Worm (Caenorhabditis elegans): Measurements from ENCODE around the gene srsx-29.

- TF ChIP-seq elt-1 (tag; optimal IDR thresholded peaks at IDR 0.05) (no peak), fos-1 (tag; optimal IDR thresholded peaks at IDR 0.05) (no peak), ceh-82 (tag; optimal IDR thresholded peaks at IDR 0.05) (no peak), unc-62 (GFP tag; optimal IDR thresholded peaks at IDR 0.05) (no peak), lsy-2 (tag; optimal IDR thresholded peaks at IDR 0.05) (no peak), nhr-237 (tag; optimal IDR thresholded peaks at IDR 0.05) (no peak), F13H6.1 (tag; optimal IDR thresholded peaks at IDR 0.05) (no peak), ama-1 (optimal IDR thresholded peaks at IDR 0.05) (no peak), egl-27 (tag; optimal IDR thresholded peaks at IDR 0.05) (no peak), lin-39 (tag; optimal IDR thresholded peaks at IDR 0.05) (no peak), unc-39 (tag; optimal IDR thresholded peaks at IDR 0.05) (no peak)
Observed at ce11 chrV:10145653-10146052, 9.1 kb upstream of the srsx-29 start, which contains the start of gene C51E3.9.

All from whole organism, L2 larva.